Fruit fly (Drosophila melanogaster) whole organism, embryonic: Measurements from ENCODE around the gene CG10863.

Experiments used
- Aef1 ChIP-seq: fragments of 200-800 bp; sonication (Bioruptor generic); IDR thresholded peaks from 3 replicates; pipeline ENCODE4 v1.3.6; 2022; ENCODE audit warnings: missing biosample characterization, missing genetic modification characterization
- Asciz ChIP-seq: fragments of 200-800 bp; sonication (Bioruptor generic); optimal IDR thresholded peaks from 2 replicates; lab custom pipeline; 2017; ENCODE audit warnings: missing biosample characterization, mild to moderate bottlenecking, missing genetic modification characterization, missing genetic modification reagents
- BEAF-32 ChIP-seq: fragments of 200-800 bp; sonication (Bioruptor generic); optimal IDR thresholded peaks from 3 replicates; lab custom pipeline; 2017; ENCODE audit warnings: missing biosample characterization, missing genetic modification characterization, mild to moderate bottlenecking, moderate library complexity, missing genetic modification reagents
- Blimp-1 ChIP-seq: fragments of 200-800 bp; sonication (Bioruptor generic); optimal IDR thresholded peaks from 3 replicates; lab custom pipeline; 2018; ENCODE audit warnings: missing biosample characterization, missing genetic modification characterization, mild to moderate bottlenecking, moderate library complexity, missing genetic modification reagents
- BtbVII ChIP-seq: fragments of 200-800 bp; sonication (Bioruptor generic); optimal IDR thresholded peaks from 3 replicates; lab custom pipeline; 2017; ENCODE audit warnings: missing biosample characterization, mild to moderate bottlenecking, missing genetic modification characterization
- CG10543 ChIP-seq: fragments of 200-800 bp; sonication (Bioruptor generic); optimal IDR thresholded peaks from 3 replicates; lab custom pipeline; 2017; ENCODE audit warnings: missing biosample characterization, mild to moderate bottlenecking, missing genetic modification characterization, moderate library complexity
- CG11504 ChIP-seq: fragments of 200-800 bp; sonication (Bioruptor generic); optimal IDR thresholded peaks from 3 replicates; lab custom pipeline; 2019; ENCODE audit warnings: missing biosample characterization, mild to moderate bottlenecking, missing genetic modification characterization, moderate library complexity
- CG14667 ChIP-seq: fragments of 200-800 bp; sonication (Bioruptor generic); IDR thresholded peaks from 2 replicates; pipeline ENCODE4 v1.3.6; 2022; ENCODE audit warnings: missing biosample characterization, missing genetic modification characterization
- CG15011 ChIP-seq: fragments of 200-800 bp; sonication (Bioruptor generic); optimal IDR thresholded peaks from 3 replicates; lab custom pipeline; 2018; ENCODE audit warnings: missing biosample characterization, mild to moderate bottlenecking, missing genetic modification characterization
- CG1529 ChIP-seq: fragments of 200-800 bp; sonication (Bioruptor generic); optimal IDR thresholded peaks from 3 replicates; lab custom pipeline; 2018; ENCODE audit warnings: missing biosample characterization, missing genetic modification characterization
- CG17359 ChIP-seq: fragments of 200-800 bp; sonication (Bioruptor generic); optimal IDR thresholded peaks from 3 replicates; lab custom pipeline; 2018; ENCODE audit warnings: missing biosample characterization, mild to moderate bottlenecking, missing genetic modification characterization, moderate library complexity
- CG17385 ChIP-seq: fragments of 200-800 bp; sonication (Bioruptor generic); optimal IDR thresholded peaks from 3 replicates; lab custom pipeline; 2018; ENCODE audit warnings: missing biosample characterization, mild to moderate bottlenecking, missing genetic modification characterization
- CG18476 ChIP-seq: fragments of 200-800 bp; sonication (Bioruptor generic); optimal IDR thresholded peaks from 2 replicates; lab custom pipeline; 2016; ENCODE audit warnings: missing biosample characterization, mild to moderate bottlenecking, missing genetic modification characterization
- CG2202 ChIP-seq: fragments of 200-800 bp; sonication (Bioruptor generic); optimal IDR thresholded peaks from 2 replicates; lab custom pipeline; 2018; ENCODE audit warnings: missing biosample characterization, mild to moderate bottlenecking, missing genetic modification characterization
- CG2889 ChIP-seq: fragments of 200-800 bp; sonication (Bioruptor generic); IDR thresholded peaks from 3 replicates; pipeline ENCODE4 v1.3.6; 2022; ENCODE audit warnings: missing biosample characterization, missing genetic modification characterization
- CG31388 ChIP-seq: fragments of 200-800 bp; sonication (Bioruptor generic); optimal IDR thresholded peaks from 2 replicates; lab custom pipeline; 2016; ENCODE audit warnings: missing biosample characterization, missing genetic modification characterization
- CG34376 ChIP-seq: fragments of 200-800 bp; sonication (Bioruptor generic); optimal IDR thresholded peaks from 2 replicates; lab custom pipeline; 2018; ENCODE audit warnings: missing biosample characterization, mild to moderate bottlenecking, missing genetic modification characterization
- CG34422 ChIP-seq: fragments of 200-800 bp; sonication (Bioruptor generic); IDR thresholded peaks from 3 replicates; pipeline ENCODE4 v1.3.6; 2022; ENCODE audit warnings: missing biosample characterization, missing genetic modification characterization
- CG3847 ChIP-seq: fragments of 200-800 bp; sonication (Bioruptor generic); IDR thresholded peaks from 2 replicates; pipeline ENCODE4 v1.3.6; 2022; ENCODE audit warnings: missing biosample characterization, missing genetic modification characterization
- CG8089 ChIP-seq: fragments of 200-800 bp; sonication (Bioruptor generic); optimal IDR thresholded peaks from 3 replicates; lab custom pipeline; 2016; ENCODE audit warnings: missing biosample characterization, missing genetic modification characterization
- CG9609 ChIP-seq: fragments of 200-800 bp; sonication (Bioruptor generic); optimal IDR thresholded peaks from 3 replicates; lab custom pipeline; 2016; ENCODE audit warnings: missing biosample characterization, missing genetic modification characterization
- CTCF ChIP-seq: fragments of 200-800 bp; sonication (Bioruptor generic); optimal IDR thresholded peaks from 2 replicates; lab custom pipeline; 2017; ENCODE audit warnings: missing biosample characterization, mild to moderate bottlenecking, missing genetic modification characterization, moderate library complexity
- Dip2 ChIP-seq: fragments of 200-800 bp; sonication (Bioruptor generic); IDR thresholded peaks from 2 replicates; pipeline ENCODE4 v1.3.6; 2022; ENCODE audit warnings: missing biosample characterization, missing genetic modification characterization
- E2f2 ChIP-seq: fragments of 200-800 bp; sonication (Bioruptor generic); IDR thresholded peaks from 2 replicates; pipeline ENCODE4 v1.3.6; 2022; ENCODE audit warnings: missing biosample characterization, missing genetic modification characterization
- HmgD ChIP-seq: fragments of 200-800 bp; sonication (Bioruptor generic); optimal IDR thresholded peaks from 3 replicates; lab custom pipeline; 2016; ENCODE audit warnings: missing biosample characterization, missing genetic modification characterization
- Myb ChIP-seq: fragments of 200-800 bp; sonication (Bioruptor generic); optimal IDR thresholded peaks from 2 replicates; lab custom pipeline; 2016; ENCODE audit warnings: missing biosample characterization, missing genetic modification characterization
- Nf-YA ChIP-seq: fragments of 200-800 bp; sonication (Bioruptor generic); IDR thresholded peaks from 2 replicates; pipeline ENCODE4 v1.3.6; 2022; ENCODE audit warnings: missing biosample characterization, missing genetic modification characterization
- Poxn ChIP-seq: fragments of 200-800 bp; sonication (Bioruptor generic); IDR thresholded peaks from 2 replicates; pipeline ENCODE4 v1.3.6; 2022; ENCODE audit warnings: missing biosample characterization, missing genetic modification characterization
- Sin3A ChIP-seq: fragments of >200 bp; optimal IDR thresholded peaks from 2 replicates; lab custom pipeline; 2018
- Sox100B ChIP-seq: fragments of 200-800 bp; sonication (Bioruptor generic); optimal IDR thresholded peaks from 3 replicates; lab custom pipeline; 2018; ENCODE audit warnings: missing biosample characterization, mild to moderate bottlenecking, missing genetic modification characterization
- Sry-δ ChIP-seq: fragments of 200-800 bp; sonication (Bioruptor generic); optimal IDR thresholded peaks from 2 replicates; lab custom pipeline; 2016; ENCODE audit warnings: missing biosample characterization, missing genetic modification characterization
- Ssrp ChIP-seq: fragments of 200-800 bp; sonication (Bioruptor generic); optimal IDR thresholded peaks from 2 replicates; lab custom pipeline; 2018; ENCODE audit warnings: missing biosample characterization, mild to moderate bottlenecking, missing genetic modification characterization, moderate library complexity
- Trl ChIP-seq, 3 experiments: fragments of >200 bp in 2 of 3; fragments of 200-800 bp in 1 of 3; sonication (Bioruptor generic) in 1 of 3; optimal IDR thresholded peaks; 2 replicates in 1 of 3; 3 replicates in 2 of 3; lab custom pipeline; 2016 to 2017; ENCODE audit warnings: missing biosample characterization in 1 of 3, missing genetic modification characterization in 1 of 3
- Usf ChIP-seq: fragments of 200-800 bp; sonication (Bioruptor generic); optimal IDR thresholded peaks from 2 replicates; lab custom pipeline; 2017; ENCODE audit warnings: missing genotype, missing biosample characterization, missing genetic modification characterization
- ab ChIP-seq: fragments of 200-800 bp; sonication (Bioruptor generic); optimal IDR thresholded peaks from 2 replicates; lab custom pipeline; 2016; ENCODE audit warnings: missing biosample characterization, missing genetic modification characterization
- da ChIP-seq: fragments of 200-800 bp; sonication (Bioruptor generic); optimal IDR thresholded peaks from 2 replicates; lab custom pipeline; 2016; ENCODE audit warnings: missing biosample characterization, missing genetic modification characterization
- danr ChIP-seq: fragments of 200-800 bp; sonication (Bioruptor generic); IDR thresholded peaks from 2 replicates; pipeline ENCODE4 v1.3.6; 2022; ENCODE audit warnings: missing biosample characterization, missing genetic modification characterization
- ewg ChIP-seq: fragments of 200-800 bp; sonication (Bioruptor generic); optimal IDR thresholded peaks from 3 replicates; lab custom pipeline; 2017; ENCODE audit warnings: mild to moderate bottlenecking, missing biosample characterization, missing genetic modification reagents, missing genetic modification characterization
- ftz-f1 ChIP-seq: fragments of 200-800 bp; sonication (Bioruptor generic); optimal IDR thresholded peaks from 2 replicates; lab custom pipeline; 2016; ENCODE audit warnings: missing biosample characterization, missing genetic modification characterization
- hth ChIP-seq: fragments of >200 bp; optimal IDR thresholded peaks from 2 replicates; lab custom pipeline; 2017; ENCODE audit warnings: inconsistent platforms
- kah ChIP-seq: fragments of 200-800 bp; sonication (Bioruptor generic); optimal IDR thresholded peaks from 2 replicates; lab custom pipeline; 2018; ENCODE audit warnings: missing biosample characterization, mild to moderate bottlenecking, missing genetic modification characterization
- lab ChIP-seq: fragments of 200-800 bp; sonication (Bioruptor generic); optimal IDR thresholded peaks from 3 replicates; lab custom pipeline; 2017; ENCODE audit warnings: missing biosample characterization, missing genetic modification characterization, mild to moderate bottlenecking, moderate library complexity, missing genetic modification reagents
- lilli ChIP-seq: fragments of 200-800 bp; sonication (Bioruptor generic); optimal IDR thresholded peaks from 3 replicates; lab custom pipeline; 2016; ENCODE audit warnings: missing biosample characterization, missing genetic modification characterization
- mam ChIP-seq: fragments of 200-800 bp; sonication (Bioruptor generic); optimal IDR thresholded peaks from 3 replicates; lab custom pipeline; 2016; ENCODE audit warnings: missing biosample characterization, missing genetic modification characterization
- nom ChIP-seq: fragments of 200-800 bp; sonication (Bioruptor generic); optimal IDR thresholded peaks from 2 replicates; lab custom pipeline; 2017; ENCODE audit warnings: missing biosample characterization, missing genetic modification characterization, mild to moderate bottlenecking, moderate library complexity, missing genetic modification reagents
- phol ChIP-seq: fragments of 200-800 bp; sonication (Bioruptor generic); optimal IDR thresholded peaks from 3 replicates; lab custom pipeline; 2018; ENCODE audit warnings: missing biosample characterization, mild to moderate bottlenecking, missing genetic modification characterization, moderate library complexity
- prd ChIP-seq, 3 experiments: fragments of >200 bp in 2 of 3; fragments of 200-800 bp in 1 of 3; sonication (Bioruptor generic) in 1 of 3; optimal IDR thresholded peaks in 2 of 3; IDR thresholded peaks in 1 of 3; 2 replicates in 2 of 3; 3 replicates in 1 of 3; pipeline versions ENCODE4 v1.3.6 to Lab custom; 2017 to 2022; ENCODE audit warnings: missing biosample characterization in 1 of 3, missing genetic modification characterization in 1 of 3
- run ChIP-seq: fragments of 200-800 bp; sonication (Bioruptor generic); optimal IDR thresholded peaks from 3 replicates; lab custom pipeline; 2018; ENCODE audit warnings: missing biosample characterization, mild to moderate bottlenecking, missing genetic modification characterization
- sens ChIP-seq: fragments of 200-800 bp; sonication (Bioruptor generic); peaks from one replicate; lab custom pipeline; 2016; ENCODE audit warnings: missing biosample characterization, missing genetic modification characterization
- ssp ChIP-seq: fragments of 200-800 bp; sonication (Bioruptor generic); IDR thresholded peaks from 2 replicates; pipeline ENCODE4 v1.3.6; 2022; ENCODE audit warnings: missing biosample characterization, missing genetic modification characterization
- twi ChIP-seq: fragments of 200-800 bp; optimal IDR thresholded peaks from 2 replicates; lab custom pipeline; 2019; ENCODE audit warnings: missing biosample characterization, mild to moderate bottlenecking, missing genetic modification characterization, moderate library complexity
- unc-4 ChIP-seq: fragments of 200-800 bp; sonication (Bioruptor generic); IDR thresholded peaks from 2 replicates; pipeline ENCODE4 v1.3.6; 2022; ENCODE audit warnings: missing biosample characterization, missing genetic modification characterization; ENCODE audit not compliant: partially characterized antibody

CG10863 gene

dm6 chr3L:3905111-3905510 lies 37.2 kb downstream of the CG10863 start, which contains the start of gene ida (continued):
- no peak for TF ChIP-seq CG17359 (tag; lab: Kevin White, UChicago)
- no peak for TF ChIP-seq CG18476 (GFP tag; lab: Kevin White, UChicago)
- TF ChIP-seq nom = peak; percentile 13
- TF ChIP-seq Nf-YA (GFP tag; lab: Robert Waterston, UW) = no peak
- TF ChIP-seq Myb (GFP tag; lab: Kevin White, UChicago) = peak; percentile 64
- no peak for TF ChIP-seq Ssrp (tag; lab: Kevin White, UChicago)
- TF ChIP-seq Sin3A (lab: Kevin White, UChicago) = peak; percentile 48
- peak; percentile 35 for TF ChIP-seq Sry-δ (GFP tag; lab: Kevin White, UChicago)
- peak; percentile 31 for TF ChIP-seq phol
- no peak for TF ChIP-seq CG31388 (GFP tag; lab: Kevin White, UChicago)
- TF ChIP-seq mam (GFP tag; lab: Kevin White, UChicago) = no peak
- TF ChIP-seq CG2889 = no peak
- no peak for TF ChIP-seq Usf
- peak; percentile 81; the same call in 2 of the 3 replicates for TF ChIP-seq CG34422 (GFP tag; lab: Robert Waterston, UW)
- TF ChIP-seq CG3847 = peak; percentile 90
- TF ChIP-seq Trl (optimal IDR thresholded peaks at IDR 0.05; lab: Kevin White, UChicago) = no peak
- TF ChIP-seq Trl (GFP tag; optimal IDR thresholded peaks at IDR 0.05; lab: Kevin White, UChicago) = no peak
- peak; percentile 53 for TF ChIP-seq CG34376 (GFP tag; lab: Kevin White, UChicago)
- TF ChIP-seq lab (GFP tag; lab: Kevin White, UChicago) = no peak
- no peak for TF ChIP-seq CG8089 (GFP tag; lab: Kevin White, UChicago)
- no peak for TF ChIP-seq Aef1 (GFP tag; lab: Robert Waterston, UW)
- TF ChIP-seq Dip2 (GFP tag; lab: Robert Waterston, UW) = no peak
- no peak for TF ChIP-seq CG17385 (GFP tag; lab: Kevin White, UChicago)
- no peak for TF ChIP-seq ftz-f1 (GFP tag; lab: Kevin White, UChicago)
- no peak for TF ChIP-seq danr (GFP tag; lab: Robert Waterston, UW)
- TF ChIP-seq kah (GFP tag; lab: Kevin White, UChicago) = no peak
- no peak for TF ChIP-seq Asciz (GFP tag; lab: Kevin White, UChicago)
- no peak for TF ChIP-seq CG14667
- TF ChIP-seq CG1529 = no peak
- peak; percentile 14 for TF ChIP-seq CG10543 (GFP tag; lab: Kevin White, UChicago)
- TF ChIP-seq unc-4 (GFP tag; lab: Robert Waterston, UW) = no peak
- TF ChIP-seq lilli (GFP tag; lab: Kevin White, UChicago) = no peak
- TF ChIP-seq E2f2 = peak; percentile 99
- no peak for TF ChIP-seq ewg (GFP tag; lab: Kevin White, UChicago)
- no peak for TF ChIP-seq ssp (GFP tag; lab: Robert Waterston, UW)
- TF ChIP-seq twi (tag; lab: Kevin White, UChicago) = no peak
- TF ChIP-seq CG2202 (tag; lab: Kevin White, UChicago) = no peak
- TF ChIP-seq run (tag; lab: Kevin White, UChicago) = no peak
- no peak for TF ChIP-seq prd (optimal IDR thresholded peaks at IDR 0.05; lab: Kevin White, UChicago)
- no peak for TF ChIP-seq prd (GFP tag; IDR thresholded peaks at IDR 0.05; lab: Robert Waterston, UW)
- TF ChIP-seq Blimp-1 = no peak
- peak; percentile 19 for TF ChIP-seq HmgD (GFP tag; lab: Kevin White, UChicago)
- TF ChIP-seq hth (lab: Kevin White, UChicago) = no peak
- no peak for TF ChIP-seq BtbVII (GFP tag; lab: Kevin White, UChicago)
- no peak for TF ChIP-seq CG11504 (tag; lab: Kevin White, UChicago)
- no peak for TF ChIP-seq CG15011 (GFP tag; lab: Kevin White, UChicago)
- no peak for TF ChIP-seq Sox100B (GFP tag; lab: Kevin White, UChicago)
- TF ChIP-seq BEAF-32 = peak; percentile 37
- TF ChIP-seq CTCF (GFP tag; lab: Kevin White, UChicago) = peak; percentile 57
- no peak for TF ChIP-seq sens
- TF ChIP-seq ab (GFP tag; lab: Kevin White, UChicago) = no peak
- no peak for TF ChIP-seq Poxn (GFP tag; lab: Robert Waterston, UW)
- no peak for TF ChIP-seq CG9609 (GFP tag; lab: Kevin White, UChicago)
- TF ChIP-seq da = no peak
